Fruit fly (Drosophila melanogaster): ENCODE results near the gene peb.

peb gene

dm6 chrX:4614945-4615344 is 2.4 kb upstream of the peb start (continued):
- TF ChIP-seq CG11902 (GFP tag; optimal IDR thresholded peaks at IDR 0.05) (no peak), CG6808 (GFP tag; optimal IDR thresholded peaks at IDR 0.05) (no peak), svp (GFP tag) (peak; percentile 52), Hr4 (GFP tag; optimal IDR thresholded peaks at IDR 0.05) (no peak), Eip78C (GFP tag) (peak; percentile 37), pdm3 (GFP tag; optimal IDR thresholded peaks at IDR 0.05) (peak; percentile 11), CG6792 (GFP tag; optimal IDR thresholded peaks at IDR 0.05) (no peak), CG11762 (GFP tag; optimal IDR thresholded peaks at IDR 0.05; ENCODE audit: insufficient read depth) (no peak), fd59A (GFP tag; optimal IDR thresholded peaks at IDR 0.05) (no peak), Ets96B (tag; optimal IDR thresholded peaks at IDR 0.05) (no peak), CG3032 (tag; optimal IDR thresholded peaks at IDR 0.05) (no peak), CG9139 (GFP tag; optimal IDR thresholded peaks at IDR 0.05) (no peak), Hr39 (GFP tag; optimal IDR thresholded peaks at IDR 0.05) (peak; percentile 63), CG10669 (GFP tag; optimal IDR thresholded peaks at IDR 0.05) (no peak), lz (GFP tag; optimal IDR thresholded peaks at IDR 0.05) (peak; percentile 20), Ets21C (GFP tag; optimal IDR thresholded peaks at IDR 0.05) (peak; percentile 8), fd85E (GFP tag; optimal IDR thresholded peaks at IDR 0.05) (no peak), cyc (GFP tag; optimal IDR thresholded peaks at IDR 0.05) (peak; percentile 40), fkh (GFP tag; optimal IDR thresholded peaks at IDR 0.05) (no peak), Met (GFP tag; optimal IDR thresholded peaks at IDR 0.05) (peak; percentile 18), CG10631 (GFP tag; optimal IDR thresholded peaks at IDR 0.05) (peak; percentile 8), CG3919 (GFP tag; optimal IDR thresholded peaks at IDR 0.05) (peak; percentile 2), CG6854 (GFP tag; optimal IDR thresholded peaks at IDR 0.05) (no peak), CG32006 (GFP tag; optimal IDR thresholded peaks at IDR 0.05) (peak; percentile 4), dsx (GFP tag; optimal IDR thresholded peaks at IDR 0.05; ENCODE audit: poor library complexity, severe bottlenecking) (no peak), eg (GFP tag; IDR thresholded peaks at IDR 0.05) (peak; percentile 52; the same call in 1 of the 3 replicates)

- TF ChIP-seq OdsH (GFP tag; optimal IDR thresholded peaks at IDR 0.05) (peak; percentile 33), Smox (GFP tag; optimal IDR thresholded peaks at IDR 0.05) (peak; percentile 19), CG6276 (GFP tag; optimal IDR thresholded peaks at IDR 0.05) (no peak), Sox15 (GFP tag; optimal IDR thresholded peaks at IDR 0.05) (peak; percentile 10), CG16779 (tag; optimal IDR thresholded peaks at IDR 0.05) (no peak), CG6792 (GFP tag; optimal IDR thresholded peaks at IDR 0.05) (peak; percentile 30), Eip93F (GFP tag; optimal IDR thresholded peaks at IDR 0.05) (no peak), Sox102F (GFP tag; optimal IDR thresholded peaks at IDR 0.05) (peak; percentile 7), eg (GFP tag; IDR thresholded peaks at IDR 0.05) (peak; percentile 56), CG11294 (GFP tag; IDR thresholded peaks at IDR 0.05) (no peak), CG11902 (GFP tag; optimal IDR thresholded peaks at IDR 0.05) (peak; percentile 39), lz (GFP tag; optimal IDR thresholded peaks at IDR 0.05) (peak; percentile 35), Ets96B (tag; optimal IDR thresholded peaks at IDR 0.05) (no peak), CG1621 (tag; optimal IDR thresholded peaks at IDR 0.05) (no peak), Blimp-1 (GFP tag; optimal IDR thresholded peaks at IDR 0.05) (no peak), Lpt (GFP tag; optimal IDR thresholded peaks at IDR 0.05) (no peak), fd85E (GFP tag; optimal IDR thresholded peaks at IDR 0.05) (no peak), Hr4 (GFP tag; optimal IDR thresholded peaks at IDR 0.05) (no peak), CG32006 (GFP tag; optimal IDR thresholded peaks at IDR 0.05) (peak; percentile 22), CG10669 (GFP tag; optimal IDR thresholded peaks at IDR 0.05) (no peak), CG8119 (GFP tag; IDR thresholded peaks at IDR 0.05) (0 out of 3 replicates have a peak, but pooled peaks have one; percentile 20), cyc (GFP tag; optimal IDR thresholded peaks at IDR 0.05) (peak; percentile 8), net (GFP tag; optimal IDR thresholded peaks at IDR 0.05) (peak; percentile 12), svp (GFP tag) (peak; percentile 71), Hr38 (GFP tag; optimal IDR thresholded peaks at IDR 0.05) (no peak), pdm3 (GFP tag; optimal IDR thresholded peaks at IDR 0.05) (no peak), CG8632 (GFP tag; optimal IDR thresholded peaks at IDR 0.05) (peak; percentile 46), CG6854 (GFP tag; optimal IDR thresholded peaks at IDR 0.05) (no peak), CG31627 (GFP tag; optimal IDR thresholded peaks at IDR 0.05) (peak; percentile 22), Met (GFP tag; optimal IDR thresholded peaks at IDR 0.05) (peak; percentile 43), CG7368 (GFP tag; optimal IDR thresholded peaks at IDR 0.05) (no peak), CG6163 (GFP tag; IDR thresholded peaks at IDR 0.05) (0 out of 3 replicates have a peak, but pooled peaks have one; percentile 23), Gug (GFP tag; IDR thresholded peaks at IDR 0.05) (0 out of 2 replicates have a peak, but pooled peaks have one; percentile 28), CG9139 (GFP tag; optimal IDR thresholded peaks at IDR 0.05) (no peak), fd59A (GFP tag; optimal IDR thresholded peaks at IDR 0.05) (no peak), esn (GFP tag; optimal IDR thresholded peaks at IDR 0.05) (peak; percentile 46), Eip78C (GFP tag) (peak; percentile 70), salr (GFP tag; optimal IDR thresholded peaks at IDR 0.05) (no peak), CG3919 (GFP tag; optimal IDR thresholded peaks at IDR 0.05) (peak; percentile 19)
These were observed 1.6 kb upstream of the peb start for dm6 chrX:4615684-4616292.

All from whole organism, prepupa.